Fruit fly (Drosophila melanogaster) Kc167 (cell line): ENCODE results near the gene CG13893.

Source experiments
- Myc ChIP-seq: fragments of >200 bp; optimal IDR thresholded peaks from 2 replicates; lab custom pipeline; 2017; ENCODE audit warnings: missing external identifiers
- insv ChIP-seq: fragments of >200 bp; optimal IDR thresholded peaks from 3 replicates; lab custom pipeline; 2018; ENCODE audit warnings: missing external identifiers
- ttk ChIP-seq: sonication (Bioruptor generic); optimal IDR thresholded peaks from 2 replicates; lab custom pipeline; 2017; ENCODE audit warnings: missing external identifiers

- TF ChIP-seq Myc (lab: Kevin White, UChicago) = no peak
- no peak for TF ChIP-seq ttk
- no peak for TF ChIP-seq insv (lab: Kevin White, UChicago)
Measured at dm6 chr3L:557294-557693, 46.5 kb downstream of the CG13893 start.
